Worm (Caenorhabditis elegans) whole organism, L4/young adult: ENCODE data around the gene C44H9.7.

Experiments used
- dao-5 ChIP-seq: sonication (generic microtip); optimal IDR thresholded peaks from 2 replicates; lab custom pipeline; 2016; ENCODE audit warnings: missing genotype, missing genetic modification characterization, moderate library complexity, missing compliant biosample characterization
- him-1 ChIP-seq: sonication (generic microtip); optimal IDR thresholded peaks from 2 replicates; lab custom pipeline; 2016; ENCODE audit warnings: missing genotype, missing genetic modification reagents, missing genetic modification characterization, missing compliant biosample characterization

DNA sequence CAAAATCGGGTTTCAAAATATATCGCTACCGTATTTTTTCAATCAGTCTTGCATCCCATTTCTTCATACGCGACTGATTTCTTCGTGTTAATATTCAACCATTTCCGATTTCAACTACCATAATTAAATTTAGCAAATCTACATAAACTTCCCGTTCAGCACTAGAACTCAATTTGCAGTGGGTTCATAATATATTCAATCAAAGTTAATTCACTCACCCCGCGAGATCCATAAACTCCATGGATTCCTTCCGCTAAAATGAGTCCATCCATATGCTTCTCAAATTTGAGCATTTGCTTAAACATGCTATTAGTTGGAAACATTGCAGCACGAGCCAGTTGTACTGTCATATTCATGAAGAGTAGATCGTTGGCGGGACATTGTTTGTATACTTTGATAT lies 36.2 kb downstream of the C44H9.7 start:
- TF ChIP-seq him-1 (tag; lab: Kevin White, UChicago) (no peak), dao-5 (tag; lab: Kevin White, UChicago) (no peak)
